Worm (Caenorhabditis elegans) whole organism, early embryonic: Measurements from ENCODE around the gene F38A6.5.

ENCODE experiments used
- B0310.2 ChIP-seq: sonication (generic microtip); optimal IDR thresholded peaks from 2 replicates; lab custom pipeline; 2016; ENCODE audit warnings: mild to moderate bottlenecking, missing genetic modification characterization, missing compliant biosample characterization
- aly-1 ChIP-seq: sonication (generic microtip); optimal IDR thresholded peaks from 2 replicates; lab custom pipeline; 2016; ENCODE audit warnings: missing genetic modification characterization, missing compliant biosample characterization
- ama-1 ChIP-seq: fragments of 150-350 bp; optimal IDR thresholded peaks from 2 replicates; lab custom pipeline; 2014
- ceh-36 ChIP-seq: sonication (generic microtip); optimal IDR thresholded peaks from 2 replicates; lab custom pipeline; 2016; ENCODE audit warnings: missing genetic modification characterization, inconsistent platforms, missing compliant biosample characterization
- ets-7 ChIP-seq: sonication (generic microtip); optimal IDR thresholded peaks from 2 replicates; lab custom pipeline; 2016; ENCODE audit warnings: missing genotype, missing genetic modification characterization, missing compliant biosample characterization
- tra-4 ChIP-seq: sonication (generic microtip); optimal IDR thresholded peaks from 2 replicates; lab custom pipeline; 2017; ENCODE audit warnings: missing genetic modification characterization, missing compliant biosample characterization

- TF ChIP-seq tra-4 (no peak), ets-7 (tag; lab: Kevin White, UChicago) (no peak), ama-1 (lab: Kevin White, UChicago) (no peak), aly-1 (no peak), B0310.2 (tag; lab: Kevin White, UChicago) (no peak), ceh-36 (tag; lab: Kevin White, UChicago) (no peak)
Observed at ce11 chrV:20778886-20779285, 5.3 kb upstream of the F38A6.5 start.
